Worm (Caenorhabditis elegans) whole organism, L4/young adult: Measurements from ENCODE around the gene acs-11.

Source experiments
- W03F9.2 ChIP-seq: fragments of 150-350 bp; optimal IDR thresholded peaks from 2 replicates; lab custom pipeline; 2014; ENCODE audit warnings: missing biosample characterization, missing genetic modification characterization
- him-1 ChIP-seq: sonication (generic microtip); optimal IDR thresholded peaks from 2 replicates; lab custom pipeline; 2016; ENCODE audit warnings: missing genotype, missing genetic modification reagents, missing genetic modification characterization, missing compliant biosample characterization

- TF ChIP-seq W03F9.2 (tag; lab: Kevin White, UChicago) (no peak), him-1 (tag; lab: Kevin White, UChicago) (no peak)
These were observed 31.8 kb upstream of the acs-11 start, which contains the start of gene tag-151 for ce11 chrII:4710120-4710519.
